Worm (Caenorhabditis elegans): ENCODE results near the gene F32E10.8.

The F32E10.8 gene

DNA sequence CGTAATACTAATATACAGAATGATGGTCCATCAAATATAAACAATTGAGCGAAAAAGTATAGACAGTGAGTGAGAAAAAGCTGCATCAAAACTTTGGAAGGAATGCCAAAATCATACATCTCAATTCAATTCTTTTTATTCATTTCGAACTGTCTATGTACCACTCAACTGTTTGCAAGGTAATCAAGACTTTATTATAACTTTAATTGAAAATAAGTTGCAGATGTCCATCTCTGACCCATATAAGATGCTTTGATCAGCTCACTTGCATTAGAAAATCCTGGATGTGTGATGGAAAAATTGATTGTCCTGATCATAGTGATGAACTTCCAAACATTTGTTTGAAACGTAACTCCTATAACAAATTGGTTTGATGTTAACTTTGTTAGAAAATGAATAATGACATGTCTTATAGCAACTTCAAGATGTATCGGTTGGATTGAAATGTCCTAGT is at the start of gene F32E10.8:
F32E10.8 (plus strand) TSS at position 51 of the 454 bp plus-strand sequence.
- TF ChIP-seq unc-62 (GFP tag; optimal IDR thresholded peaks at IDR 0.05): no peak

- TF ChIP-seq unc-62 (GFP tag; optimal IDR thresholded peaks at IDR 0.05): no peak
These were observed 47.1 kb upstream of the F32E10.8 start for ce11 chrIV:7520258-7520657.

ce11 chrIV:7520841-7521240 is 46.6 kb upstream of the F32E10.8 start:
- no peak for TF ChIP-seq unc-62 (GFP tag; optimal IDR thresholded peaks at IDR 0.05)

DNA sequence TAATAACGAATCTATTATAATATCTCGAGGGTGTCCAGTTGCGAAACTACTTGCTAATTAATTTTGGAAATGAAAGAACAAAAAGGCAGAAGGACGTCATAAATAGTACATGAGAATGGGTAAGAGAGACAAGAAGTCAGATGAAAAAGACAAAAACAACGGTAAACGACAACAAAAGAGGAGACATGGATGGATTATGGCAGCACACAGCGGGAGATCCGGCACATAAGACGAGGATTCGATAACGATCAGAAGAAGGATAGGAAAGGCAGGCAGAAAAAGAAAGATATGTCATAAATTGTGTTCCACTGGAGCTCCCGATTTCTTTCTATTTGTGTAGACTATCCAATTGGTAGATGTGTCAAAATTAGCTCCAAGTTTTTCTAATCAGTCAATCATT is 45.8 kb upstream of the F32E10.8 start:
- no peak for TF ChIP-seq unc-62 (GFP tag; optimal IDR thresholded peaks at IDR 0.05)

ce11 chrIV:7523744-7524143 is 43.7 kb upstream of the F32E10.8 start:
- TF ChIP-seq unc-62 (GFP tag; optimal IDR thresholded peaks at IDR 0.05): no peak

DNA sequence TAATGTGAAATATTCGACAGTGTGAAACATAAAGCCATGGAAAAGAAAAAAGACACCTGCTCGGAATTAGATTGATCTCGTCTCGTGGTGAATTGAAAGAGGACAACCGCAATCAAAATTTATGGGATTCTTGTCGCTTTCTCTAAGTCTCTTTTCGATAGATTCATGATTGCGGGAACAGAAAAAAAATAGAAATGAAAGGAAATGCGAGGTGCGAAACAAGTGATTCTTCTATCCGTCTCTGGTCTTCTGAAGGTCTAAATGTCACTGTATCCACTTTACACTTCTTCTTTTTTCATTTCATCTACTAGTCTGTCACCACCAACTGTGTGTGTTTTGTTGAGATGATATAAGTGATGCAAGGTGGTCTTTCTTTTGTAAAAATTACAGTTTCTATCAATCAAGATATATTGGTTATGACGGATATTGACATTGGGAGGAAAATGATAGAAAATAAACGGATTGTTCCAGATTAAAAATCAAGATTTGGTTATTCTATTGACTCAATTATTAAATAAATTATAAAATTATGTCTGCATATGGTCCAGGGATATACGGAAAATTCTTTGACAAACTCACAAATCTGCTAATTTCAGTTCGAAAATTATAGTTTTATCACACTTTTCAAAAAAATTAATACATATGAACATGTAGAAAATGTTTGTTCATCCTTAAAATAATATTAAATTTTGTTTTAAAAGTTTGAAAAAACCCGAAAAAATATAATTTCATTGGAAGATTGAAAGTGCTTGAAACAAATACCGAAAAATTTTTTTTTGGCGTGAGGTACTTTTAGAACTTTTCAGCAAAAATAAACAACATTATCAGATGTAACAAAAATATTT is 37.0 kb upstream of the F32E10.8 start:
- TF ChIP-seq unc-62 (GFP tag; optimal IDR thresholded peaks at IDR 0.05): no peak

ce11 chrIV:7532360-7532759 is 35.0 kb upstream of the F32E10.8 start, which contains the start of gene R05G6.1:
Gene R05G6.1 (plus strand): TSS chrIV:7532660.
- no peak for TF ChIP-seq unc-62 (GFP tag; optimal IDR thresholded peaks at IDR 0.05)

DNA sequence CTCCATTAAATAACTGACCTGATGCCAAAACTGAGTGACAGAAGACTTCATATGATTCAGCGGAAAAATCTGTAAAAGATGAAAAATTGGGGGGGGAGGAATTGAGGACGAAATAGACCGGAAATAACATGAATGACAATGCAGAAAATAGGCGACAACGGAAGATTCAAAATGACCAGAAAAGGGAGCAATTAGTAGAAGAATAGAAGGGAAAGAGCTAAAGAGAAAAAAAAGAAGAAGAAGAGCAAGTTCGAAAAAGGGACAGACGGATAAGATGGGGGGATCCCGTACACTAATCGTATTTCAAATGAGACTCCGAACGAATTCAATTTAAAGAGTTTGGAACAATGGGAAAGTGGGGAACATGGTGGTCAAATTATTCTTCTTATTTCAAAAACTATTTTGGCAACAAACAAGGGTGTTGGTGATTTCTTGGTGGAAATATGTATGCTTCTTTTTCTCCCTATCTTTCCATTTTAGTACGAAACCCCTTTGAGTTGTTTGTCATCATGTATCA is 24.9 kb upstream of the F32E10.8 start, which contains the start of gene R05G6.10:
R05G6.10 (minus strand) TSS at position 51 of the 517 bp plus-strand sequence.
- no peak for TF ChIP-seq unc-62 (GFP tag; optimal IDR thresholded peaks at IDR 0.05)

ce11 chrIV:7543662-7544061 is 23.7 kb upstream of the F32E10.8 start:
- TF ChIP-seq unc-62 (GFP tag; optimal IDR thresholded peaks at IDR 0.05): no peak

ce11 chrIV:7547843-7548578 is 19.4 kb upstream of the F32E10.8 start, which contains the start of the genes cdd-2 and oef-1:
Gene cdd-2 (minus strand): TSS chrIV:7547893.
Gene oef-1 (plus strand): TSS chrIV:7548417.
- TF ChIP-seq unc-62 (GFP tag; optimal IDR thresholded peaks at IDR 0.05): no peak

ce11 chrIV:7549844-7550243 is 17.6 kb upstream of the F32E10.8 start:
- TF ChIP-seq unc-62 (GFP tag; optimal IDR thresholded peaks at IDR 0.05): no peak

DNA sequence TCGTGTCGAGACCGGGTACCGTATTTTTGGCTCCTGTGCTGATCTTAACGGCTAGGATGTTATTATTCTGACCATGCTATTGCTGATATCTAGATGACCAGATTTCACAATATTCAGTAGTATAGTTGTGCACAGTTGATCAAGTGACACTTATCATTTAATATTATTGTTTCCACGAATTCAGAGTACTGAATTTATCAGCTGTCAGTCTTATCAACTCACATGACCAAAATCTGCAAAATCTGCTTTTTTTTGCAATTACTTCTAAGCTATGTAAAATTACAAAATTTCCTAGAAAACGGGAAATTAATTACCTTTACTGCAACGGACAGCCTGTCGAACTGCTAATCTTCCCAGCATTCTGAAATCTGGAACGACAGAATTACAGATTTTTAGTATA is 17.0 kb upstream of the F32E10.8 start, which contains the start of gene pam-1:
pam-1 (minus strand) TSS at position 368 of the 400 bp plus-strand sequence.
- TF ChIP-seq unc-62 (GFP tag; optimal IDR thresholded peaks at IDR 0.05): no peak

DNA sequence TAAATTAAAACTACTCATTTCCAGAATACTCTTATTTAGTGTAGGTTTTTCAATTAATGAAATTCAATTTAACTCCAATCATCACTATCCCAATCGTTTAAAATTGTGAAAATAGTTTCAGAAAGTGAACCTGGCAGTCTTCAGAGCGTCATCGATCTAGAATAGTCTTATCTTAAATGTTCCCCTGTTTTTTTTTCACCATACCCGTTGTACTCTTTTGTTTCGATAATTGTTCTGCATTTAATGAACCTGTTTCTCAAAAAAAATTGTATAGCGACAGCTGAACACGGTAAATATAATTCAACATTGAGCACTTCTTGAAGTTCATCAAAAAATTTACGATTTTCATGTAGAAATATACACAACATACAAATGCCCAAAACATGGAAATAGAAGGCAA is 16.2 kb upstream of the F32E10.8 start:
- TF ChIP-seq unc-62 (GFP tag; optimal IDR thresholded peaks at IDR 0.05): no peak

DNA sequence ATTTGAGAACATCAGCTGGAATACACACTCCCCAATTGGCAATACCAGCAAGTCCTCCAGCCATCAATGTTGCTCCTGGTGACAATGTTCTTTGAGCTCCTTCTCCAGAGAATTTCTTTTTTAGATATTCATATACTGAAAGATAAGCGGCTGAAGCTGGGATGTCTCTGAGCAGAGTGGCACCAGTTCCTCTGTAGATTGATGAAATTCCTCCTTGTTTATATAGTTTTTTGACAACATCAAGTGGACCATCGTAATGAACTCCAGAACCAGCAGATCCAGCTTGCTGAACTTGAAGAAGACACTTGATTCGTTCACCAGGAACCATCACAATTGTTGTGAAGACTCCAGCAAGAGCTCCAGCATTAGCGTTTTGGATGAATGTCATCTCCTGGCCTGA is 15.3 kb upstream of the F32E10.8 start:
- no peak for TF ChIP-seq unc-62 (GFP tag; optimal IDR thresholded peaks at IDR 0.05)

DNA sequence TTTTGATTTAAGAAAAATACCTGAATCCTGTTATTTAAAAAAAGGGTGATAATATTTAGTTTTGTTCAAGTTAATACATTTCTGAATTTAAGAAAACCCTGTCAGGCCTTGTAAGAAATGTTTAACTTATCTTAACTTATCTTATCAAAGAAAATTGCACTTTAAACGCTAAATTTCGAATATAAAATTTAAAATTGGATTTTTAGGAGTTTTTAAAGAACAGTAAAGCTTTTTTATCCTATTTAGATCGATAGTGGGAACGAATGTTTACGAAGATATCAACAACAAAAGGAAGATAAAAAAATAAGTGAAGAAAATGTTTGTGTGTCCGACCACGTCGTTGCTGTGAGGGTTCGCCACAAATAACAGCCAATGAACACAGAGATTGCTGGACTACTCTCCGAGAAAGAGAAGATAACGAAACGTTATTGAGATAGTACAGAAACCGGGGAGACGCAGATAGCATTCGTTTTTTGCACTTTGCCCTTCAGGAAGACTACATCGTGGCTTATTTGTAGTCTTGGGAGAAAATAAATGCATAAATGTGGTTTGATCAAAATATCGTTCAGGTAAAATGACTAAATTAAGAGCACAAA is 14.4 kb upstream of the F32E10.8 start, which contains the start of gene dif-1:
dif-1 (minus strand) TSS at position 51 of the 596 bp plus-strand sequence.
- no peak for TF ChIP-seq unc-62 (GFP tag; optimal IDR thresholded peaks at IDR 0.05)

ce11 chrIV:7554351-7554750 is 13.1 kb upstream of the F32E10.8 start, which contains the start of gene F49E8.6:
Gene F49E8.6 (minus strand): TSS chrIV:7554667.
- TF ChIP-seq unc-62 (GFP tag; optimal IDR thresholded peaks at IDR 0.05): no peak
